Worm (Caenorhabditis elegans) whole organism, mixed stage, embryonic: ENCODE data around the gene T19D12.2.
"Not testable (repeated sequence)": the region's sequence is repeated elsewhere in the genome, so short reads cannot be mapped to it uniquely, and the experiment has no call there.

Experiments
- bed-3 ChIP-seq: fragments of 200-800 bp; sonication (Bioruptor generic); optimal IDR thresholded peaks from 3 replicates; lab custom pipeline; 2018; ENCODE audit warnings: mild to moderate bottlenecking, missing genetic modification characterization, moderate library complexity, missing compliant biosample characterization
- blmp-1 ChIP-seq: fragments of 150-350 bp; optimal IDR thresholded peaks from 2 replicates; lab custom pipeline; 2014; ENCODE audit warnings: missing biosample characterization, missing genetic modification characterization
- ceh-39 ChIP-seq: fragments of 150-350 bp; optimal IDR thresholded peaks from 2 replicates; lab custom pipeline; 2014; ENCODE audit warnings: missing biosample characterization, missing genetic modification characterization
- ceh-83 ChIP-seq: fragments of 200-800 bp; sonication (Bioruptor generic); optimal IDR thresholded peaks from 2 replicates; lab custom pipeline; 2018; ENCODE audit warnings: mild to moderate bottlenecking, missing genetic modification characterization, missing compliant biosample characterization
- ces-1 ChIP-seq: fragments of 150-350 bp; optimal IDR thresholded peaks from 2 replicates; lab custom pipeline; 2014; ENCODE audit warnings: missing biosample characterization, missing genetic modification reagents, missing genetic modification characterization
- cnd-1 ChIP-seq: fragments of 200-800 bp; sonication (Bioruptor generic); optimal IDR thresholded peaks from 2 replicates; lab custom pipeline; 2018; ENCODE audit warnings: mild to moderate bottlenecking, missing genetic modification characterization, missing compliant biosample characterization
- elt-1 ChIP-seq: sonication (generic microtip); optimal IDR thresholded peaks from 2 replicates; lab custom pipeline; 2017; ENCODE audit warnings: missing genetic modification characterization, mild to moderate bottlenecking, missing compliant biosample characterization, antibody characterized with exemption, moderate library complexity, borderline replicate concordance; ENCODE audit not compliant: insufficient read depth
- elt-3 ChIP-seq: fragments of 150-350 bp; optimal IDR thresholded peaks from 2 replicates; lab custom pipeline; 2014; ENCODE audit warnings: missing biosample characterization, missing genetic modification characterization
- flh-1 ChIP-seq: fragments of 200-800 bp; sonication (Bioruptor generic); optimal IDR thresholded peaks from 2 replicates; lab custom pipeline; 2018; ENCODE audit warnings: mild to moderate bottlenecking, missing genetic modification characterization, moderate library complexity, missing compliant biosample characterization
- hlh-1 ChIP-seq: fragments of 150-350 bp; optimal IDR thresholded peaks from 2 replicates; lab custom pipeline; 2014; ENCODE audit warnings: missing biosample characterization, missing genetic modification reagents, missing genetic modification characterization
- lin-13 ChIP-seq: fragments of 150-350 bp; optimal IDR thresholded peaks from 2 replicates; lab custom pipeline; 2014; ENCODE audit warnings: missing biosample characterization, missing genetic modification characterization
- lsy-2 ChIP-seq: fragments of 150-350 bp; optimal IDR thresholded peaks from 2 replicates; lab custom pipeline; 2014; ENCODE audit warnings: missing biosample characterization, missing genetic modification characterization
- mep-1 ChIP-seq: fragments of 150-350 bp; optimal IDR thresholded peaks from 2 replicates; lab custom pipeline; 2017; ENCODE audit warnings: missing biosample characterization, missing genetic modification reagents, missing genetic modification characterization, inconsistent platforms
- mls-2 ChIP-seq: sonication (generic microtip); optimal IDR thresholded peaks from 2 replicates; lab custom pipeline; 2016; ENCODE audit warnings: mild to moderate bottlenecking, missing genetic modification characterization, moderate library complexity, missing compliant biosample characterization
- nhr-12 ChIP-seq: fragments of 150-350 bp; optimal IDR thresholded peaks from 2 replicates; lab custom pipeline; 2014; ENCODE audit warnings: missing biosample characterization, missing genetic modification characterization
- nhr-2 ChIP-seq: fragments of 150-350 bp; optimal IDR thresholded peaks from 2 replicates; lab custom pipeline; 2014; ENCODE audit warnings: missing biosample characterization, missing genetic modification characterization
- nhr-237 ChIP-seq: fragments of 150-350 bp; optimal IDR thresholded peaks from 2 replicates; lab custom pipeline; 2014; ENCODE audit warnings: missing biosample characterization, missing genetic modification characterization
- nhr-28 ChIP-seq: fragments of 150-350 bp; optimal IDR thresholded peaks from 2 replicates; lab custom pipeline; 2014; ENCODE audit warnings: missing biosample characterization, missing genetic modification characterization
- pha-4 ChIP-seq: fragments of 150-350 bp; optimal IDR thresholded peaks from 2 replicates; lab custom pipeline; 2018; ENCODE audit warnings: missing biosample characterization, missing genetic modification reagents, missing genetic modification characterization
- unc-120 ChIP-seq: sonication (generic microtip); optimal IDR thresholded peaks from 2 replicates; lab custom pipeline; 2017; ENCODE audit warnings: missing genetic modification characterization, missing compliant biosample characterization; ENCODE audit not compliant: poor library complexity, severe bottlenecking
- unc-62 ChIP-seq: fragments of 150-350 bp; optimal IDR thresholded peaks from 2 replicates; lab custom pipeline; 2014; ENCODE audit warnings: missing biosample characterization, missing genetic modification reagents, missing genetic modification characterization
- zip-8 ChIP-seq: fragments of 150-350 bp; optimal IDR thresholded peaks from 2 replicates; lab custom pipeline; 2014; ENCODE audit warnings: missing biosample characterization, missing genetic modification characterization
- ztf-11 ChIP-seq: fragments of 150-350 bp; optimal IDR thresholded peaks from 2 replicates; lab custom pipeline; 2014; ENCODE audit warnings: missing biosample characterization, missing genetic modification characterization

The T19D12.2 gene

DNA sequence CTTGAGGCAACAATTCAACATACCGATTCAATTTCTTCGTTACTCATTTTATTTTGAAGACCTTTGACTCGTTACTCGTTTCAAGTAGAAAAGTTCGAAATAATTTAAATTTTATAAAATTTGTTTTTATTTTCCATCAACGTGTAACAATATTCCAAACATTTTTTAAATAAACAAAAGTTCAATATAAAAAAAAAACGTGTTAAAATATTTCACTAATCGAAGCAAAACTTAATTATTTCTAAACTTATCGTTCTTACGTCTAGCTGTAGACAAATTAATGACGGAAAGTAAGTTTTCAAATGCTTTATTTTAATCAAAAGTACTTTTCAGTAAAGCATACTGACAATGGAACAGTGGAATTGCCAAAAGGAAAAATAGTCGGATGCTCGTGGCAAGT is 34.0 kb upstream of the T19D12.2 start, which contains the start of the genes F54H5.5 and F54H5.2:
TSS of gene F54H5.5 (minus strand) at position 101 of the 400 bp plus-strand sequence.
TSS of gene F54H5.2 (plus strand) at position 303 of the 400 bp plus-strand sequence.
- not testable (repeated sequence) for TF ChIP-seq lin-13; hlh-1; pha-4 (tag; lab: Kevin White, UChicago)

DNA sequence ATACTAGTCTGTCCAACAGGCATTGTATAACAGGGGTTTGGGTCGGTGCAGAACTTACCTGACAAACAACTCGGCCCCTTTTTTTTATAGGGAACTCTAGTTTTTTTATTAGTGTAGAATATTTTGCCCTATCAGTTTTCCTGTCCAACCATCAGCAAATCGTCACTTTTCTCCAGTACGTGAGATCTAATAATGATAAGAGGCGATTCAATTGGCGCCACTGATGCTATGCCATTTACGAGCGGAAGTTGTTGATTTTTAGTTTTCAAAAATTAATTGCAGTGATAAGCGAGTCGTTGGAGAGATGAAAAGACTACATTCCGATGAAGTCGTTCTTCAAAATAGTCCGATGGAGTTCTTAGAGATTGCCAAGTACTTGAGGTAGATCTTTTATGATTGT is 32.7 kb upstream of the T19D12.2 start:
- TF ChIP-seq cnd-1 (tag; lab: Kevin White, UChicago) = no peak
- TF ChIP-seq nhr-237 (tag; lab: Kevin White, UChicago) = no peak
- TF ChIP-seq zip-8 (tag; lab: Kevin White, UChicago) = no peak
- no peak for TF ChIP-seq ces-1
- no peak for TF ChIP-seq nhr-2
- no peak for TF ChIP-seq blmp-1 (tag; lab: Kevin White, UChicago)
- TF ChIP-seq ceh-39 = no peak

DNA sequence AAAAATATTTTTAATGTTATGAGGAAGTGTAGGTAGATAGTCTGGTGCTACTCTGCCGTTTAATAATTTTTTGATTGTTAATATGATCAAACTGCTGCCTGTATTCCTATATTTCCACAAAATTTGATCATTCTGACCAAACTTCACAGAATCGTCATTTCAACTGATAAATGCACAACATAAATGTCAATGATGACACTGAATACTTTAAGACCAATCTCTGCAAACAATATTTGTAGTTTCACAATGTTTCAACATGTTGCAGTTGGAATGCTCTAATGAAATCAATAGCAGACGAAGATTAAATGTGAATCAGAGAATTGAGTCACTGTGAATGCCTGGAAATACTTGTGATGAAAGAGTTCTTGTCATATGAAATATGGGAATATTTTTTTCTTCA is 31.4 kb upstream of the T19D12.2 start:
- TF ChIP-seq mls-2 (tag; lab: Kevin White, UChicago) = no peak
- no peak for TF ChIP-seq ceh-83 (GFP tag; lab: Kevin White, UChicago)
- no peak for TF ChIP-seq nhr-237 (tag; lab: Kevin White, UChicago)
- TF ChIP-seq ztf-11 = no peak
- no peak for TF ChIP-seq lsy-2 (tag; lab: Kevin White, UChicago)
- TF ChIP-seq ces-1 = no peak

DNA sequence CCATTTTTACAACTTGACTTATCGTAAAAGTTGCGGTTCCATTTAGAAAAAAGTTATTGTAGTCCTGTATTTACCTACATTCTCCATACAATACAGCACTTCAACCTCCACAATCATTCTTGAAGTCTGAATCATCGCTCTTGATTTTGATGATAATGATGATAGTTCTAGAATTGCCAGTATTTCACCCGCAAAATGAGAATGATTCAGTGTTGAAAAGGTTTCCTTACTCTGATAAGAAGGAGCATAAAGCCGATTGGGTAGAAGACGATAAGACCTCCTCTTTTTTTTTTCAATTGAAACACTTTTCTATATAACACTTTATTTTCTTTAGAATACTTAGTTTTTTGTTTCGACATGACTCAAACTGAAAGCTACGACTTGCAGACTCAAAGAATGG is 30.3 kb upstream of the T19D12.2 start, which contains the start of gene T19D12.4:
TSS of gene T19D12.4 (plus strand) at position 295 of the 400 bp plus-strand sequence.
- no peak for TF ChIP-seq cnd-1 (tag; lab: Kevin White, UChicago)
- no peak for TF ChIP-seq ceh-83 (GFP tag; lab: Kevin White, UChicago)
- no peak for TF ChIP-seq elt-1 (tag; lab: Kevin White, UChicago)
- no peak for TF ChIP-seq ceh-39
- TF ChIP-seq mep-1 = no peak
- no peak for TF ChIP-seq nhr-12 (tag; lab: Kevin White, UChicago)
- TF ChIP-seq elt-3 (tag; lab: Kevin White, UChicago) = no peak
- TF ChIP-seq mls-2 (tag; lab: Kevin White, UChicago) = no peak
- TF ChIP-seq nhr-237 (tag; lab: Kevin White, UChicago) = no peak
- TF ChIP-seq bed-3 (GFP tag; lab: Kevin White, UChicago) = no peak
- no peak for TF ChIP-seq pha-4 (tag; lab: Kevin White, UChicago)

DNA sequence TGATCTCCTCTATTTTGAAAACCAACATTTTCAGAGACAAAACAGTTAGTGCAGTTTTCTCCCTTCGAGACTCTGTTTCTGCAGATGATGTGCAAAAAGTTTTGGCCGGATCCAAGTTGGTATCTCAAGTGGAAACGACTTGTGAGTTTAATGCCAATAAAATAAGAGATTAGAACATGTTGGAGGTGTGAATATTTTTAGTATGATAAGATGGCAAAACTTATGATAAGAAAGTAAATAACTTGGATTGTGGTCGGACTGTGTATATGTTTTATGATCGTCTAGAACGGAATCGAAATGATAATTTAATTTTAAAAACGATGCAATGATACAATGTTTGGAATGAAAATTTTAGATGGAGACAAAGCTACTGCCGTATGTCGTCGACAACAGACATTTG is 29.1 kb upstream of the T19D12.2 start:
- no peak for TF ChIP-seq bed-3 (GFP tag; lab: Kevin White, UChicago)
- no peak for TF ChIP-seq ceh-83 (GFP tag; lab: Kevin White, UChicago)
- no peak for TF ChIP-seq nhr-28 (tag; lab: Kevin White, UChicago)
- no peak for TF ChIP-seq lin-13
- no peak for TF ChIP-seq pha-4 (tag; lab: Kevin White, UChicago)
- no peak for TF ChIP-seq nhr-12 (tag; lab: Kevin White, UChicago)
- TF ChIP-seq nhr-2 = no peak
- TF ChIP-seq unc-120 (tag; lab: Kevin White, UChicago) = no peak

DNA sequence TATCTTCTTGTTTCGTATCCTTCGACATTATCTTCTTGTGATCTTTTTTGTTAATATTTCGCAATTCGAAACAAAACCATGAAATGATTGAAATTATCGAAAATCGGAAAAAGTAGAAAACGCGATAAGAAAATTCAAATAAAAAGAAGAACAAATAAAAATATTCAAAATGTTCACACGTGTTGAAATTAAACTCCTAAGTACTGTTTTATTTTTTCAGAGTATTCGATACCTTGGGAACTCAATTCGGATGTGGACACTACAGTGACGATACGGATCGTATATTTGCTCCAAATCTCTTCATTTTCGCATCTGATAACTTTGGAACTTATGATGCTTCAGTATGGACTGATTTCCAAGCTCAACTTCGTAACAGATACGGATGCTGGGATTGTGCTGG is 25.0 kb upstream of the T19D12.2 start, which contains the start of gene T19D12.5:
TSS of gene T19D12.5 (minus strand) at position 101 of the 400 bp plus-strand sequence.
- TF ChIP-seq pha-4 (tag; lab: Kevin White, UChicago) (no peak), mep-1 (no peak), mls-2 (tag; lab: Kevin White, UChicago) (no peak), flh-1 (GFP tag; lab: Kevin White, UChicago) (no peak), bed-3 (GFP tag; lab: Kevin White, UChicago) (no peak), lsy-2 (tag; lab: Kevin White, UChicago) (no peak)

DNA sequence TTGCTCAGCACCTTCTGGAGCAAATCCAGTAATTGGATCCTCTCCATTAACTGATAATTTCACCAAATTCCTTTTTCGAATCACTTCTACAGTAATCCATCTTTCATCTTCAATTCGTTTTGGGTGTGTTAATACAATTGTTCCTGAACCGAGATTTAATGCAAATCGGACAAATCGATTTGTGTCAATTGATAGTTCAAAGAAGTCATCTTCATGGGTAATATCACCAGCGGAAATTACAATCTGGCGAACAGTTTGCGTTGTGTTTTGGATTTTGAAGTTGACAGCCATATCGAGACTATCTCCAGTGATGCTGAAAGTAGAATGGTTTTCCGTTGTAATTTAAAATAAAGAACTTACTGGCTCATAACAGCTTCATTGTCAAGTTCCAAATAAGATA is 23.3 kb upstream of the T19D12.2 start:
- TF ChIP-seq mep-1 (no peak), ceh-83 (GFP tag; lab: Kevin White, UChicago) (no peak), bed-3 (GFP tag; lab: Kevin White, UChicago) (no peak)

DNA sequence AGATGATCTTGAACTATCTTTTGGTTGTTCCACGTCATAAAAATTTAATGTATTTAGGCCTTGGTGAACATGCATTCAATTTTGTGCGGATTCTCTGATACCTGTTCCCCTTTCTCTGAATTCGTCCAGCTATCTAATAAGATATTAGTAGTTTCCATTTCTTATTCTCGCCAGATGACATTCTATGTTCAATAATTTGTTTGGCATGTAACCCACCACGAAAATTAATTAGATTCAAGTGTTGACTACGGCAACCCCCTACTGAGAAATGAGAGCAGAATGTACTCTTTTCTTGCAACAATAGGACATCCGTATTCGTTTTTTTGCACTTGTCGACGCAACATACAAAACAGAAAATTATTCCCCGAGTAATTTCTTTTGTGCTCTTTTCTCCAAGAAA is 19.0 kb upstream of the T19D12.2 start:
- no peak for TF ChIP-seq unc-62 (GFP tag; lab: Kevin White, UChicago)
- peak; percentile 77 for TF ChIP-seq ces-1
- TF ChIP-seq, all 35 proteins: peak for 1
